Worm (Caenorhabditis elegans) whole organism, young adult: Measurements from ENCODE around the gene xbx-1.

Experiments
- dpl-1 ChIP-seq: fragments of 150-350 bp; optimal IDR thresholded peaks from 2 replicates; lab custom pipeline; 2014; ENCODE audit warnings: missing biosample characterization, missing genetic modification reagents, missing genetic modification characterization
- sea-2 ChIP-seq: fragments of 200-800 bp; sonication (Bioruptor generic); IDR thresholded peaks from 2 replicates; pipeline ENCODE4 v1.3.6; 2022; ENCODE audit warnings: missing genetic modification characterization, missing compliant biosample characterization
- snpc-4 ChIP-seq, 5 experiments: fragments of 150-350 bp in 1 of 5; sonication (generic microtip) in 4 of 5; optimal IDR thresholded peaks; 2 replicates each; lab custom pipeline; 2014 to 2018; ENCODE audit warnings: missing genetic modification characterization in 5 of 5, missing biosample characterization in 3 of 5, antibody characterized with exemption in 2 of 5, mild to moderate bottlenecking in 2 of 5, missing compliant biosample characterization in 2 of 5, missing genotype in 2 of 5, moderate library complexity in 2 of 5, missing genetic modification reagents in 1 of 5
- tbp1 ChIP-seq: fragments of 200-800 bp; sonication (Bioruptor generic); optimal IDR thresholded peaks from 2 replicates; lab custom pipeline; 2018; ENCODE audit warnings: mild to moderate bottlenecking, missing genetic modification characterization, missing compliant biosample characterization

DNA sequence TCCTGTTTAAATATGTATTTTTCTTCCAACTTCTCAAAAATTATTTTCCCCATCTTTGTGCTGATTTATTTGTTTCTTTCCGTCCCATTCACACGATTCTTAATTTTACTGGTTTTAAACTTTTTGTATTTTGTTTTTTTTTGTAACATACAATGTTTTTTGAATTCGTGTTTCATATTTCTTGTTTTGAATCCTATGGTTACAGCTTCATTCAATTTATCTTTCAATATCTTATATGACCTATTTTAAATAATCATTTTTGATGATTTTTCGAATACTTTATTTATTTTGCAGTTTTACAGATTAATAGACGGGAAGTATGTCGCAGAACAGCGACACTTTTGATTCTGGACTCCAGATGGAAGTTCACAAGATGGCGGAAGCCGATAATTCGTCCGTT is 24.8 kb downstream of the xbx-1 start, which contains the start of gene hrde-2:
- TF ChIP-seq tbp1 (GFP tag; lab: Kevin White, UChicago) (no peak), snpc-4 (GFP tag; optimal IDR thresholded peaks at IDR 0.05; lab: Kevin White, UChicago) (no peak), snpc-4 (tag; optimal IDR thresholded peaks at IDR 0.05; lab: Kevin White, UChicago) (no peak), sea-2 (GFP tag; lab: Robert Waterston, UW) (no peak), dpl-1 (GFP tag; lab: Kevin White, UChicago) (no peak)
